Fruit fly (Drosophila melanogaster) whole organism, pupa: ENCODE measurements around the gene Nost.
A peak's percentile ranks its signal among the peaks of the same experiment; 100 is the strongest.
"Not testable (repeated sequence)": the region's sequence is repeated elsewhere in the genome, so short reads cannot be mapped to it uniquely, and the experiment has no call there.

Experiments used
- CG10348 ChIP-seq: fragments of 200-800 bp; sonication (Bioruptor generic); IDR thresholded peaks from 2 replicates; pipeline ENCODE4 v1.3.6; 2022; ENCODE audit warnings: missing biosample characterization, missing genetic modification characterization
- CG12605 ChIP-seq: fragments of 200-800 bp; sonication (Bioruptor generic); IDR thresholded peaks from 2 replicates; pipeline ENCODE4 v1.3.6; 2022; ENCODE audit warnings: missing biosample characterization, missing genetic modification characterization
- CG13204 ChIP-seq: fragments of 200-800 bp; sonication (Bioruptor generic); optimal IDR thresholded peaks from 2 replicates; lab custom pipeline; 2018; ENCODE audit warnings: missing biosample characterization, mild to moderate bottlenecking, missing genetic modification characterization, moderate library complexity
- CG14655 ChIP-seq: fragments of 200-800 bp; sonication (Bioruptor generic); optimal IDR thresholded peaks from 3 replicates; lab custom pipeline; 2017; ENCODE audit warnings: mild to moderate bottlenecking, missing biosample characterization, missing genetic modification reagents, missing genetic modification characterization
- CG15710 ChIP-seq: fragments of 200-800 bp; sonication (Bioruptor generic); optimal IDR thresholded peaks from 2 replicates; lab custom pipeline; 2018; ENCODE audit warnings: missing biosample characterization, mild to moderate bottlenecking, missing genetic modification characterization, moderate library complexity
- CG17806 ChIP-seq: fragments of 200-800 bp; sonication (Bioruptor generic); optimal IDR thresholded peaks from 2 replicates; lab custom pipeline; 2018; ENCODE audit warnings: missing biosample characterization, mild to moderate bottlenecking, missing genetic modification characterization, moderate library complexity
- CG32121 ChIP-seq: fragments of 200-800 bp; sonication (Bioruptor generic); IDR thresholded peaks from 2 replicates; pipeline ENCODE4 v1.3.6; 2022; ENCODE audit warnings: missing biosample characterization, missing genetic modification characterization
- CG34367 ChIP-seq: fragments of 200-800 bp; sonication (Bioruptor generic); optimal IDR thresholded peaks from 2 replicates; lab custom pipeline; 2018; ENCODE audit warnings: missing biosample characterization, mild to moderate bottlenecking, missing genetic modification characterization
- CG4496 ChIP-seq: fragments of 200-800 bp; sonication (Bioruptor generic); IDR thresholded peaks from 3 replicates; pipeline ENCODE4 v1.3.6; 2022; ENCODE audit warnings: missing biosample characterization, missing genetic modification characterization
- CG8159 ChIP-seq: fragments of 200-800 bp; sonication (Bioruptor generic); optimal IDR thresholded peaks from 3 replicates; lab custom pipeline; 2018; ENCODE audit warnings: missing biosample characterization, mild to moderate bottlenecking, missing genetic modification characterization, moderate library complexity
- CG8301 ChIP-seq: fragments of 200-800 bp; sonication (Bioruptor generic); optimal IDR thresholded peaks from 2 replicates; lab custom pipeline; 2018; ENCODE audit warnings: missing biosample characterization, mild to moderate bottlenecking, missing genetic modification characterization
- CG9948 ChIP-seq: fragments of 200-800 bp; sonication (Bioruptor generic); optimal IDR thresholded peaks from 2 replicates; lab custom pipeline; 2018; ENCODE audit warnings: missing biosample characterization, mild to moderate bottlenecking, missing genetic modification characterization, moderate library complexity
- EcR ChIP-seq: fragments of 200-800 bp; sonication (Bioruptor generic); optimal IDR thresholded peaks from 3 replicates; lab custom pipeline; 2019; ENCODE audit warnings: missing biosample characterization, missing genetic modification characterization, mild to moderate bottlenecking, moderate library complexity, missing genetic modification reagents
- Ets98B ChIP-seq: fragments of 200-800 bp; sonication (Bioruptor generic); IDR thresholded peaks from 2 replicates; pipeline ENCODE4 v1.3.6; 2022; ENCODE audit warnings: missing biosample characterization, missing genetic modification characterization
- Pif1A ChIP-seq: fragments of 200-800 bp; sonication (Bioruptor generic); optimal IDR thresholded peaks from 3 replicates; lab custom pipeline; 2016; ENCODE audit warnings: missing biosample characterization, missing genetic modification characterization
- Pif1B ChIP-seq: fragments of 200-800 bp; sonication (Bioruptor generic); optimal IDR thresholded peaks from 3 replicates; lab custom pipeline; 2016; ENCODE audit warnings: missing biosample characterization, missing genetic modification characterization
- Snoo ChIP-seq: fragments of 200-800 bp; sonication (Bioruptor generic); optimal IDR thresholded peaks from 3 replicates; lab custom pipeline; 2017; ENCODE audit warnings: missing biosample characterization, mild to moderate bottlenecking, missing genetic modification characterization, inconsistent platforms
- fd96Ca ChIP-seq: fragments of 200-800 bp; sonication (Bioruptor generic); IDR thresholded peaks from 3 replicates; pipeline ENCODE4 v1.3.6; 2022; ENCODE audit warnings: missing biosample characterization, missing genetic modification characterization
- gl ChIP-seq: fragments of 200-800 bp; sonication (Bioruptor generic); optimal IDR thresholded peaks from 2 replicates; lab custom pipeline; 2018; ENCODE audit warnings: missing biosample characterization, mild to moderate bottlenecking, missing genetic modification characterization
- rn ChIP-seq: fragments of 200-800 bp; sonication (Bioruptor generic); IDR thresholded peaks from 2 replicates; pipeline ENCODE4 v1.3.6; 2022; ENCODE audit warnings: missing biosample characterization, missing genetic modification characterization

The Nost gene

DNA sequence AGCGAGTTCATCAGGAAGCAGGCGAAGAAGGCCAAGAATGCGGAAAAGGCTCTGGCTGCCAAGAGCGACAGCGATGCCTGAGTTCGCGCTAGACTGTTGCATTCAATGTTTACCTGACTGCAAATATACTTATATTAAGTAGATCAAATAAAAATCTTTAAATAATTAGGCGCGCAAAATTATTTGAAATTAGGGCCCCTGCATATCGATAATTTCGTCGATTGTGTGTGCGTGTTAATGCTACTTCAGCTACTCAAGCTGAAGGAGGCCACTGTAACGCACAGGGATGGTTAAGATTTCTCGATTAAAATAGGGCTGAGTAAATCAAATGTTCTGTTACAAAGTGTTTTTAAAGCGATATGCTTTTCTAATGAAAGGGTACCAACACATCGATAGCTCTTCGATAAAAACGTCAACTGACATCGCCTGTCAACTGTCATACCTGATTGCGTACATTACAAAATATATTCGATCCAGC is 56.7 kb downstream of the Nost start, which contains the start of gene CG32706:
CG32706 (plus strand) TSS at position 428 of the 478 bp plus-strand sequence.
- not testable (repeated sequence) for TF ChIP-seq rn (GFP tag; lab: Robert Waterston, UW); CG15710; Pif1A (GFP tag; lab: Kevin White, UChicago)

- TF ChIP-seq fd96Ca (GFP tag; lab: Robert Waterston, UW); CG4496 (GFP tag; lab: Robert Waterston, UW); CG8301 (tag; lab: Kevin White, UChicago): not testable (repeated sequence)
Observed at dm6 chrX:9087920-9088417, 58.0 kb downstream of the Nost start, which contains the start of gene CG6999. CG6999 (plus strand) TSS chrX:9088367.

DNA sequence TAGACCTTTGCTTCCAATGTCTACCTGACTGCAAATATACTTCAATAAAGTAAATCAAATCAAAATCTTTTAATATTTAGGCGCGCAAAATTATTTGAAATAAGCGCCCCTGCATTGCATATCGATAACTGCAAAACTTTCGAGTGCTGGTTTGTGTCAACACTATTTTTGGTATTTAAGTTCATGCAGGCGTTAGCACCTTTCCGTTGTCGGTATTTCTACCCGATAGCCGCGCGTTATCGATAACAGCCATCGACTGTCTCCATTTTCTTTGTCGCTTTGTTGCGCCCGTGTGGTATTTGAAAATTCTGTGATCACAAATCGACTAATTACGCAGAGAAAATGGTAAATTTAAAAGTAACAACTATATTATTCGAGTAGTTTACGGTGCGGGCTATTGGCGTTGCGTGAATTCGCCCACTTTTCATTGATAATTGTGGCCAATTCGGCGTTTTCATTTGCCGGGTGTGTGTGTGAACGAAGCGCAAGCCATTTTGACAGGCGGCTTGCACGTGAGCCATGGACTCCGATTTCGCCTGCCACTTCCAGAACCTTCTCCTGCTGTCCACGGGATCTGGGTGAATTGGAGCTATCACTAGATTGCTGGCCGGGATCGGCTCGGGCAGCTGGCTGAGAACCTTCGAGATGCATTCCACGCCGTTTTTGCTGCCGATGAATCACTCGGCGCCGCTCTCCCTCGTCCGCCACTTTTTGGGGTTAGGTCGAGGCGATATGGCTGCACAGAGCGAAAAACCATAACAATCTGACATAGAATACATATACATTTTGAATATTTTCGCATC is 59.5 kb downstream of the Nost start, which contains the start of gene CCT2:
CCT2 (plus strand) TSS at position 260 of the 803 bp plus-strand sequence.
- TF ChIP-seq fd96Ca (GFP tag; lab: Robert Waterston, UW), result peak; percentile 10; the same call in 1 of the 3 replicates
- TF ChIP-seq CG32121 (GFP tag; lab: Robert Waterston, UW), result no peak

dm6 chrX:9090057-9090358 is 60.0 kb downstream of the Nost start:
- no peak for TF ChIP-seq CG17806 (tag; lab: Kevin White, UChicago)
- no peak for TF ChIP-seq Ets98B (GFP tag; lab: Robert Waterston, UW)
- no peak for TF ChIP-seq CG10348 (GFP tag; lab: Robert Waterston, UW)
- TF ChIP-seq gl (tag; lab: Kevin White, UChicago), result no peak

DNA sequence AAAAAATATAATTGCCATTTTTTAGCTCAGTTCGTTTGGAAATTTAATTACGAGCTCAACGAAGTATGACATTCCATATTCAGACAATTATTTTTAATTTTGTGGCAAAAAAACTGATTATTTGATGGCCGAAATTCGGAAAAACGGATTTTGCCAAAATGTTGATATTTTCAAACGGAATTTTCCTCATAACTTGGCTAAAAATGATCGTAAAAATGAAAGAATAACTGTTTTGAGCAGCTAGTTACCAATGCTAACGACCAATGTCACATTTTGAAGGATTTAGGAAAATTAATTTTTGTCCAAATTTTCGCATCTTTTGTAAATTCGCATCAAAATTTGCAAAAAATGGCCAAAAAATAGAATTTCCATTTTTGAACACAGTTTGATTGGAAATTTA is 63.1 kb downstream of the Nost start:
- TF ChIP-seq CG10348 (GFP tag; lab: Robert Waterston, UW), result no peak
- no peak for TF ChIP-seq CG34367
- TF ChIP-seq CG12605 (GFP tag; lab: Robert Waterston, UW), result no peak
- TF ChIP-seq Pif1A (GFP tag; lab: Kevin White, UChicago), result no peak
- no peak for TF ChIP-seq Pif1B (GFP tag; lab: Kevin White, UChicago)
- no peak for TF ChIP-seq CG8301 (tag; lab: Kevin White, UChicago)
- no peak for TF ChIP-seq gl (tag; lab: Kevin White, UChicago)
- TF ChIP-seq CG17806 (tag; lab: Kevin White, UChicago), result no peak
- TF ChIP-seq CG8159 (tag; lab: Kevin White, UChicago), result no peak
- TF ChIP-seq CG9948 (tag; lab: Kevin White, UChicago), result no peak
- no peak for TF ChIP-seq fd96Ca (GFP tag; lab: Robert Waterston, UW)
- TF ChIP-seq Ets98B (GFP tag; lab: Robert Waterston, UW), result no peak
- no peak for TF ChIP-seq CG14655 (GFP tag; lab: Kevin White, UChicago)
- TF ChIP-seq CG15710, result no peak
- no peak for TF ChIP-seq Snoo

- TF ChIP-seq rn (GFP tag; lab: Robert Waterston, UW) (no peak), CG12605 (GFP tag; lab: Robert Waterston, UW) (no peak), CG10348 (GFP tag; lab: Robert Waterston, UW) (no peak), CG34367 (no peak), CG8301 (tag; lab: Kevin White, UChicago) (no peak), Pif1A (GFP tag; lab: Kevin White, UChicago) (no peak), fd96Ca (GFP tag; lab: Robert Waterston, UW) (no peak)
Observed at dm6 chrX:9093912-9094311, 63.9 kb downstream of the Nost start.

- TF ChIP-seq Snoo (no peak), CG13204 (no peak), CG10348 (GFP tag; lab: Robert Waterston, UW) (no peak), Pif1B (GFP tag; lab: Kevin White, UChicago) (no peak), CG8301 (tag; lab: Kevin White, UChicago) (no peak), EcR (GFP tag; lab: Kevin White, UChicago) (no peak)
Observed at dm6 chrX:9102125-9102524, 72.1 kb downstream of the Nost start.
